Fruit fly (Drosophila melanogaster): ENCODE results near the gene CG1116.

Gene CG1116

dm6 chr3R:5208115-5208365 lies 11.4 kb upstream of the CG1116 start:
- peak; percentile 31; the same call in 1 of the 2 replicates for TF ChIP-seq seq (GFP tag; IDR thresholded peaks at IDR 0.05)
- TF ChIP-seq CG32767 (GFP tag; IDR thresholded peaks at IDR 0.05): no peak
- TF ChIP-seq Side (GFP tag; optimal IDR thresholded peaks at IDR 0.05): no peak
- TF ChIP-seq ftz-f1 (GFP tag; optimal IDR thresholded peaks at IDR 0.05): no peak
- no peak for TF ChIP-seq Hey (tag; optimal IDR thresholded peaks at IDR 0.05)
- TF ChIP-seq CG4707 (GFP tag; optimal IDR thresholded peaks at IDR 0.05): peak; percentile 36
- TF ChIP-seq slou (GFP tag; optimal IDR thresholded peaks at IDR 0.05): no peak
- TF ChIP-seq hbn (GFP tag; IDR thresholded peaks at IDR 0.05; ENCODE audit: partially characterized antibody): no peak
- TF ChIP-seq CoRest (tag; optimal IDR thresholded peaks at IDR 0.05): no peak
- no peak for TF ChIP-seq slp2 (GFP tag; optimal IDR thresholded peaks at IDR 0.05)
- TF ChIP-seq CG10543 (GFP tag; optimal IDR thresholded peaks at IDR 0.05): no peak
- no peak for TF ChIP-seq insv (GFP tag; optimal IDR thresholded peaks at IDR 0.05)
- TF ChIP-seq CG1529 (GFP tag; optimal IDR thresholded peaks at IDR 0.05): no peak
- no peak for TF ChIP-seq HLH3B (GFP tag; IDR thresholded peaks at IDR 0.05)
- TF ChIP-seq Ets65A (GFP tag): no peak
- no peak for TF ChIP-seq Ptx1 (GFP tag; IDR thresholded peaks at IDR 0.05)
- TF ChIP-seq sqz (GFP tag; optimal IDR thresholded peaks at IDR 0.05): no peak
- no peak for TF ChIP-seq CG10979 (tag; optimal IDR thresholded peaks at IDR 0.05)
- TF ChIP-seq Atf3 (GFP tag; optimal IDR thresholded peaks at IDR 0.05): no peak
- TF ChIP-seq CG8290 (GFP tag; optimal IDR thresholded peaks at IDR 0.05): no peak
- TF ChIP-seq CG8290 (tag; optimal IDR thresholded peaks at IDR 0.05): peak in 1 of 2 experiments; percentile 32
- TF ChIP-seq BtbVII (GFP tag; optimal IDR thresholded peaks at IDR 0.05): peak; percentile 5
- no peak for TF ChIP-seq dati (GFP tag; IDR thresholded peaks at IDR 0.05)
- TF ChIP-seq toy (GFP tag; IDR thresholded peaks at IDR 0.05): no peak
- TF ChIP-seq GATAe (GFP tag; conservative IDR thresholded peaks at IDR 0.05): no peak
- TF ChIP-seq CG6689 (GFP tag; IDR thresholded peaks at IDR 0.05): no peak
- no peak for TF ChIP-seq Xrp1 (GFP tag; IDR thresholded peaks at IDR 0.05)
- TF ChIP-seq CG10431 (GFP tag; optimal IDR thresholded peaks at IDR 0.05): no peak
- no peak for TF ChIP-seq CG2199 (GFP tag; IDR thresholded peaks at IDR 0.05)
- TF ChIP-seq CG7987 (GFP tag; optimal IDR thresholded peaks at IDR 0.05): peak; percentile 27
- peak; percentile 69 for TF ChIP-seq Blimp-1 (GFP tag; optimal IDR thresholded peaks at IDR 0.05)
- no peak for TF ChIP-seq HmgZ (tag; optimal IDR thresholded peaks at IDR 0.05)
- TF ChIP-seq lov (optimal IDR thresholded peaks at IDR 0.05): no peak
- no peak for TF ChIP-seq lov (GFP tag; IDR thresholded peaks at IDR 0.05)
- TF ChIP-seq aop (GFP tag; IDR thresholded peaks at IDR 0.05): no peak
- TF ChIP-seq CG15479 (GFP tag; optimal IDR thresholded peaks at IDR 0.05): no peak
- TF ChIP-seq fu2 (GFP tag; optimal IDR thresholded peaks at IDR 0.05): no peak
- no peak for TF ChIP-seq Oaz (GFP tag; IDR thresholded peaks at IDR 0.05)
- no peak for TF ChIP-seq vnd (GFP tag; IDR thresholded peaks at IDR 0.05; ENCODE audit: partially characterized antibody)
- peak; percentile 5 for TF ChIP-seq caup (GFP tag; optimal IDR thresholded peaks at IDR 0.05; ENCODE audit: severe bottlenecking)
- TF ChIP-seq ERR (GFP tag; optimal IDR thresholded peaks at IDR 0.05): no peak
- TF ChIP-seq Xbp1 (GFP tag; optimal IDR thresholded peaks at IDR 0.05): no peak
- peak; percentile 14 for TF ChIP-seq PHDP (tag; optimal IDR thresholded peaks at IDR 0.05)
- peak; percentile 0 for TF ChIP-seq CG13296 (GFP tag; optimal IDR thresholded peaks at IDR 0.05)
- no peak for TF ChIP-seq twi (tag; optimal IDR thresholded peaks at IDR 0.05)
- no peak for TF ChIP-seq CG15269 (tag; optimal IDR thresholded peaks at IDR 0.05)
- no peak for TF ChIP-seq CG10147 (GFP tag; optimal IDR thresholded peaks at IDR 0.05)
- TF ChIP-seq sug (tag; optimal IDR thresholded peaks at IDR 0.05): no peak
- peak; percentile 20 for TF ChIP-seq lab (GFP tag; optimal IDR thresholded peaks at IDR 0.05)
- TF ChIP-seq pfk (GFP tag; optimal IDR thresholded peaks at IDR 0.05): no peak
- TF ChIP-seq CG11456 (GFP tag; IDR thresholded peaks at IDR 0.05): no peak
- TF ChIP-seq cg (GFP tag; optimal IDR thresholded peaks at IDR 0.05): no peak
- no peak for TF ChIP-seq lilli (GFP tag; optimal IDR thresholded peaks at IDR 0.05)
